Worm (Caenorhabditis elegans) whole organism, midembryonic: ENCODE data around the gene srxa-14.

Experiments used
- T22C8.4 ChIP-seq: fragments of 200-800 bp; sonication (Bioruptor generic); IDR thresholded peaks from 2 replicates; pipeline ENCODE4 v1.3.6; 2022; ENCODE audit warnings: missing genetic modification characterization, missing compliant biosample characterization
- cog-1 ChIP-seq: sonication (generic microtip); optimal IDR thresholded peaks from 2 replicates; lab custom pipeline; 2016; ENCODE audit warnings: missing genetic modification characterization, missing compliant biosample characterization
- flt-1 ChIP-seq: fragments of 200-800 bp; sonication (Bioruptor generic); IDR thresholded peaks from 2 replicates; pipeline ENCODE4 v1.3.6; 2022; ENCODE audit warnings: missing genetic modification characterization, missing compliant biosample characterization
- klf-2 ChIP-seq: fragments of 200-800 bp; sonication (Bioruptor generic); conservative IDR thresholded peaks from 2 replicates; pipeline ENCODE4 v1.3.6; 2022; ENCODE audit warnings: missing genetic modification reagents, missing genetic modification characterization, missing compliant biosample characterization
- med-1 ChIP-seq: sonication (generic microtip); optimal IDR thresholded peaks from 2 replicates; lab custom pipeline; 2017; ENCODE audit warnings: missing genetic modification characterization, mild to moderate bottlenecking, missing compliant biosample characterization, antibody characterized with exemption, missing genetic modification reagents; ENCODE audit not compliant: insufficient read depth
- ref-1 ChIP-seq: fragments of 200-800 bp; sonication (Bioruptor generic); conservative IDR thresholded peaks from 2 replicates; pipeline ENCODE4 v1.3.6; 2022; ENCODE audit warnings: missing genetic modification reagents, missing genetic modification characterization, missing compliant biosample characterization
- tab-1 ChIP-seq: fragments of 200-800 bp; sonication (Bioruptor generic); IDR thresholded peaks from 2 replicates; pipeline ENCODE4 v1.3.6; 2022; ENCODE audit warnings: missing genetic modification characterization, missing compliant biosample characterization
- ztf-29 ChIP-seq: fragments of 200-800 bp; sonication (Bioruptor generic); IDR thresholded peaks from 2 replicates; pipeline ENCODE4 v1.3.6; 2022; ENCODE audit warnings: missing genetic modification reagents, missing genetic modification characterization, missing compliant biosample characterization

ce11 chrV:20645479-20645878, 6.1 kb downstream of the srxa-14 start:
- no peak for TF ChIP-seq cog-1 (tag; lab: Kevin White, UChicago)
- no peak for TF ChIP-seq ztf-29
- no peak for TF ChIP-seq flt-1 (GFP tag; lab: Robert Waterston, UW)
- TF ChIP-seq klf-2 = no peak
- no peak for TF ChIP-seq tab-1 (GFP tag; lab: Robert Waterston, UW)
- no peak for TF ChIP-seq T22C8.4 (GFP tag; lab: Robert Waterston, UW)
- no peak for TF ChIP-seq ref-1 (GFP tag; lab: Robert Waterston, UW)
- no peak for TF ChIP-seq med-1 (GFP tag; lab: Kevin White, UChicago)
